Fruit fly (Drosophila melanogaster): ENCODE data around the gene kumpel.

kumpel gene

DNA sequence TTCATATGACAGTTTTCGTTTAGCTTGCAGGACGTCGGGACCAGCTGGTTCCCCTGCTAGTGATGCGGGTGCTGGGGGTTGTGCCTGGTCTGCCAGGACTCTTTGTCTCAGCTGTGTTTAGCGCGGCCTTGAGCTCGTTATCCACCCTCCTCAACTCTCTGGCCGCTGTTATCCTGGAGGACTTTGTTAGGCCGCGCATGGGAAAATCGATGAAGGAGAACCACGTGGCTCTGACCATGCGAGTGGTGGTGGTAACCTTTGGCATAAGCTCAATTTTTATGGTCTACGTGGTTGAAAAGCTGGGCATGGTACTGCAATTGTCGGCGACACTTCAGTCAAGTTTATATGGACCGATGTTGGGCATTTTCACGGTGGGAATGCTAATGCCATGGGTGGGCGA is 13.1 kb downstream of the kumpel start:
- TF ChIP-seq Pif1A (GFP tag; optimal IDR thresholded peaks at IDR 0.05) (no peak), rn (GFP tag; IDR thresholded peaks at IDR 0.05) (no peak), Ets98B (GFP tag; IDR thresholded peaks at IDR 0.05) (no peak), CG15710 (tag; optimal IDR thresholded peaks at IDR 0.05) (no peak), CG13204 (GFP tag; optimal IDR thresholded peaks at IDR 0.05) (no peak), CG17806 (tag; optimal IDR thresholded peaks at IDR 0.05) (no peak), CG10348 (GFP tag; IDR thresholded peaks at IDR 0.05) (no peak), CG14655 (GFP tag; optimal IDR thresholded peaks at IDR 0.05) (no peak), CG9948 (tag; optimal IDR thresholded peaks at IDR 0.05) (no peak), CG12605 (GFP tag; IDR thresholded peaks at IDR 0.05) (no peak), Snoo (tag; optimal IDR thresholded peaks at IDR 0.05) (no peak), CG4496 (GFP tag; IDR thresholded peaks at IDR 0.05) (no peak), CG8159 (tag; optimal IDR thresholded peaks at IDR 0.05) (no peak), CG32121 (GFP tag; IDR thresholded peaks at IDR 0.05) (no peak), fd96Ca (GFP tag; IDR thresholded peaks at IDR 0.05) (no peak), D1 (tag; optimal IDR thresholded peaks at IDR 0.05) (no peak)

DNA sequence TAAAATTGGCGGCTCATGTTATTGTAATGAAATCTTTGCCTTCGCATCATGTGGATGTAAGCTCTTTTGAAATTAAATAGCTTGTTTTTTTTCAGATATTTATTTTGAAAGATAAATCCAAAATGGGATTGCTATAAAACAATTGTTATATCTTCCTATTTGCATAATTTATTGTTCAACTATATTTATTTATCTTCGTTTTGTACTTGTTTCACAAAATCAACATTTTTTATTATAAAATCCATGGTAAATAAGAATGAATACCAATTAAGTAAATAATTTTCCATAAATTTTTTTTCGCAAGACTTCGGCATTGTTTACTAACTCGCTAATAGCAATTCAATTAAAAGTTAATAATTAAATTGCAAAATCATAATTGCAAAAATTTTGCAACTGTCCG is 15.7 kb downstream of the kumpel start, which contains the start of gene CG14546:
TSS of gene CG14546 (minus strand) at position 101 of the 400 bp plus-strand sequence.
- TF ChIP-seq CG12605 (GFP tag; IDR thresholded peaks at IDR 0.05): no peak
- TF ChIP-seq D1 (tag; optimal IDR thresholded peaks at IDR 0.05): no peak
- TF ChIP-seq Ets98B (GFP tag; IDR thresholded peaks at IDR 0.05): no peak
- no peak for TF ChIP-seq CG8159 (tag; optimal IDR thresholded peaks at IDR 0.05)
- no peak for TF ChIP-seq rn (GFP tag; IDR thresholded peaks at IDR 0.05)

DNA sequence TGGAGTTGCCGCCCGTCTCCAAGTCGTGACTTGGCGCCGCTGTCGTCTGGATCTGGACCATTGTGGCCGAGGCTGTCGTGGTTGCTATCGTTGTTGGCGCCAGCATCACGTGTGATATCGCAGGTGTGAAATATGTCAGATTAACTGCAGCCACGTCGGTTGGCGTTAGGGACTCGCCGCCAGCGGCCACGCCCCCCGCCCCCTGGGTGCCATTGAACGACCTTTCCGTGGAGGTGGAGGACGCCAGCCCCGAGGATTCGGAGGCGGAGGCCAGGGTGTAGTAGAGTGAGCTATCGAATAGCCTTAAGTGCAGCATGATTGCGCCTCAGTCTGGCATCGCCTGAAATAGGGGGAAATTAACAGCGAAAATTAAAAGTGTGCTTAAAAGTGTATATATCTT is 34.5 kb downstream of the kumpel start:
- TF ChIP-seq CG32121 (GFP tag; IDR thresholded peaks at IDR 0.05): no peak
- TF ChIP-seq EcR (GFP tag; optimal IDR thresholded peaks at IDR 0.05): no peak
- TF ChIP-seq CG14655 (GFP tag; optimal IDR thresholded peaks at IDR 0.05): no peak
- no peak for TF ChIP-seq CG8159 (tag; optimal IDR thresholded peaks at IDR 0.05)
- no peak for TF ChIP-seq Pif1B (GFP tag; optimal IDR thresholded peaks at IDR 0.05)
- no peak for TF ChIP-seq CG17806 (tag; optimal IDR thresholded peaks at IDR 0.05)
- no peak for TF ChIP-seq Pif1A (GFP tag; optimal IDR thresholded peaks at IDR 0.05)
- no peak for TF ChIP-seq CG34367 (tag; optimal IDR thresholded peaks at IDR 0.05)
- no peak for TF ChIP-seq rn (GFP tag; IDR thresholded peaks at IDR 0.05)
- TF ChIP-seq fd96Ca (GFP tag; IDR thresholded peaks at IDR 0.05): no peak
- TF ChIP-seq CG15710 (tag; optimal IDR thresholded peaks at IDR 0.05): no peak
- TF ChIP-seq CG13204 (GFP tag; optimal IDR thresholded peaks at IDR 0.05): no peak
- no peak for TF ChIP-seq D1 (tag; optimal IDR thresholded peaks at IDR 0.05)
- TF ChIP-seq Snoo (tag; optimal IDR thresholded peaks at IDR 0.05): no peak
- TF ChIP-seq CG8301 (tag; optimal IDR thresholded peaks at IDR 0.05): no peak
- TF ChIP-seq gl (tag; optimal IDR thresholded peaks at IDR 0.05): no peak
- TF ChIP-seq CG9948 (tag; optimal IDR thresholded peaks at IDR 0.05): no peak

DNA sequence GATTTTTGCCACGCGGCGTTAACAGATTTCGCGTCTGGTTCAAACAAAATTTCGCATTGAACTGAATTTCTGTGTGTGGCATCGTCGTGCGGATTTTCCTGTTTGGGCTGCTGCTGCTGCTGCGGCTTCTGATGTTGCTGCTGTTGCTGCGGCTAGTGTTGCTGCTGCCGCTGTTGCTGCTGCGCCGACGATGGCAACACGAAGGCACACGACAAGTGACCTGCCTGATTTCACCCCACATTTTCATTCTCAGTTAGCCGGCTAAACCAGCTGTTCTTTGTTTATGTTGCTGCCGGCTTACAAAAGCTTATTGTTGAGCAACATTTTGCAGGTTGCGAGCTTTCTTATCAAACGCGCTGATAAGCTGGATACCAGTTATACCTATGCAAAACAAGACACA is 49.3 kb downstream of the kumpel start, which contains the start of gene CCAP-R:
TSS of gene CCAP-R (minus strand) at position 179 of the 400 bp plus-strand sequence.
- no peak for TF ChIP-seq CG17806 (tag; optimal IDR thresholded peaks at IDR 0.05)
- TF ChIP-seq CG4496 (GFP tag; IDR thresholded peaks at IDR 0.05): peak; percentile 63; the same call in 2 of the 3 replicates
- no peak for TF ChIP-seq CG12605 (GFP tag; IDR thresholded peaks at IDR 0.05)
- TF ChIP-seq fd96Ca (GFP tag; IDR thresholded peaks at IDR 0.05): 0 out of 3 replicates have a peak, but pooled peaks have one; percentile 10
- TF ChIP-seq EcR (GFP tag; optimal IDR thresholded peaks at IDR 0.05): no peak
- no peak for TF ChIP-seq CG8301 (tag; optimal IDR thresholded peaks at IDR 0.05)
- peak; percentile 8; the same call in 1 of the 2 replicates for TF ChIP-seq Ets98B (GFP tag; IDR thresholded peaks at IDR 0.05)
- no peak for TF ChIP-seq Pif1B (GFP tag; optimal IDR thresholded peaks at IDR 0.05)
- TF ChIP-seq CG32121 (GFP tag; IDR thresholded peaks at IDR 0.05): no peak
- TF ChIP-seq D1 (tag; optimal IDR thresholded peaks at IDR 0.05): no peak
- no peak for TF ChIP-seq CG8159 (tag; optimal IDR thresholded peaks at IDR 0.05)
- TF ChIP-seq CG10348 (GFP tag; IDR thresholded peaks at IDR 0.05): no peak
- no peak for TF ChIP-seq CG14655 (GFP tag; optimal IDR thresholded peaks at IDR 0.05)
- TF ChIP-seq Pif1A (GFP tag; optimal IDR thresholded peaks at IDR 0.05): no peak
- no peak for TF ChIP-seq CG34367 (tag; optimal IDR thresholded peaks at IDR 0.05)
- TF ChIP-seq Snoo (tag; optimal IDR thresholded peaks at IDR 0.05): no peak
- TF ChIP-seq CG13204 (GFP tag; optimal IDR thresholded peaks at IDR 0.05): no peak
- no peak for TF ChIP-seq gl (tag; optimal IDR thresholded peaks at IDR 0.05)
- TF ChIP-seq CG15710 (tag; optimal IDR thresholded peaks at IDR 0.05): no peak
- TF ChIP-seq rn (GFP tag; IDR thresholded peaks at IDR 0.05): no peak
- TF ChIP-seq CG9948 (tag; optimal IDR thresholded peaks at IDR 0.05): no peak

DNA sequence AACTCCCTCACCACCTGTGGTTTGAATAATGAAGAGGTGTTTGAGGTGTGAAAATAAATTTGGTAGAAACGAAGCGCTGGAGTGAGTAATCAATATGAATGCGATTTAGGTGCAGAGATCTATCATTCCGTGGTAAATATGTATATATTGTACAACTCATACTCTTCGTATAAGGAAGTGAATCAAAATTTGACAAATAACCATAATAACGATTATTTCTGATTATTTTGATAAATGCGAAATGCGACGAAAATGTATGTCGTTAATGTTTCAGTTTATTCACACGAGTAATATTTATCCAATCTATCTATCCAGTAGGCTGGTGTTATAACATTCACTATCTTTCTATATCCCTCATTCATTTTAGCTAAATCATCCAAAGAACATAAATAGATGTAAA is 52.2 kb downstream of the kumpel start, which contains the start of gene CG14540:
TSS of gene CG14540 (plus strand) at position 301 of the 400 bp plus-strand sequence.
- no peak for TF ChIP-seq CG13204 (GFP tag; optimal IDR thresholded peaks at IDR 0.05)
- TF ChIP-seq Pif1A (GFP tag; optimal IDR thresholded peaks at IDR 0.05): no peak
- TF ChIP-seq CG12605 (GFP tag; IDR thresholded peaks at IDR 0.05): no peak
- TF ChIP-seq CG17806 (tag; optimal IDR thresholded peaks at IDR 0.05): no peak
- no peak for TF ChIP-seq CG34367 (tag; optimal IDR thresholded peaks at IDR 0.05)
- TF ChIP-seq Snoo (tag; optimal IDR thresholded peaks at IDR 0.05): no peak
- no peak for TF ChIP-seq CG15710 (tag; optimal IDR thresholded peaks at IDR 0.05)
- TF ChIP-seq rn (GFP tag; IDR thresholded peaks at IDR 0.05): no peak
- no peak for TF ChIP-seq CG32121 (GFP tag; IDR thresholded peaks at IDR 0.05)
- no peak for TF ChIP-seq Ets98B (GFP tag; IDR thresholded peaks at IDR 0.05)
- TF ChIP-seq D1 (tag; optimal IDR thresholded peaks at IDR 0.05): no peak

DNA sequence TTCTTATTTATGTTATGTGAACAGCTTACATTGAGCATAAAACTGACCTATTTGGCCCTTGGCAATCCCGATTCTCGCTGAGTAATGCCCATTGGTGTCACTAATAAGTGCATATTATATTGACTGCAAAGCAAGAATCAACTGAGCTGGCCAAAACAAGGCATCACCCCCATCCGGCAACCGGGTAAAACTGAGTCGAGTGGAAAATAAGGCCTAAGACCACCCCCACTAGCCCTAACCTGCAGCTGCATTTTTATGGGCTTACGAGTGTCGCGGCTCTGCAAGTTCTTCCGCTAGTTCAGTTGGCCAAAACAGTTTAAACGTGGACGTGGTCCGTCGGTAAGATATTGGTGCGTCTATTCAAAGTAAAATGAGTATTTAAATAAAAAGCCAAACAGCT is 54.9 kb downstream of the kumpel start, which contains the start of gene boss:
TSS of gene boss (plus strand) at position 301 of the 400 bp plus-strand sequence.
- TF ChIP-seq gl (tag; optimal IDR thresholded peaks at IDR 0.05) (no peak), CG8159 (tag; optimal IDR thresholded peaks at IDR 0.05) (no peak), CG13204 (GFP tag; optimal IDR thresholded peaks at IDR 0.05) (no peak), Ets98B (GFP tag; IDR thresholded peaks at IDR 0.05) (no peak), CG34367 (tag; optimal IDR thresholded peaks at IDR 0.05) (no peak), CG4496 (GFP tag; IDR thresholded peaks at IDR 0.05) (no peak), CG32121 (GFP tag; IDR thresholded peaks at IDR 0.05) (no peak), EcR (GFP tag; optimal IDR thresholded peaks at IDR 0.05) (no peak), CG8301 (tag; optimal IDR thresholded peaks at IDR 0.05) (no peak), CG17806 (tag; optimal IDR thresholded peaks at IDR 0.05) (no peak), rn (GFP tag; IDR thresholded peaks at IDR 0.05) (no peak), CG14655 (GFP tag; optimal IDR thresholded peaks at IDR 0.05) (no peak), D1 (tag; optimal IDR thresholded peaks at IDR 0.05) (no peak), CG12605 (GFP tag; IDR thresholded peaks at IDR 0.05) (no peak), CG10348 (GFP tag; IDR thresholded peaks at IDR 0.05) (no peak), Snoo (tag; optimal IDR thresholded peaks at IDR 0.05) (no peak)
